Worm (Caenorhabditis elegans) whole organism, L1 larva: ENCODE data around the gene acs-11.

Source experiments
- C04F5.9 ChIP-seq: sonication (generic microtip); optimal IDR thresholded peaks from 2 replicates; lab custom pipeline; 2016; ENCODE audit warnings: missing genetic modification characterization, missing compliant biosample characterization
- C34B4.2 ChIP-seq: sonication (generic microtip); optimal IDR thresholded peaks from 2 replicates; lab custom pipeline; 2017; ENCODE audit warnings: mild to moderate bottlenecking, missing genetic modification characterization, missing compliant biosample characterization
- alr-1 ChIP-seq: fragments of 200-800 bp; sonication (Bioruptor generic); optimal IDR thresholded peaks from 2 replicates; lab custom pipeline; 2018; ENCODE audit warnings: borderline replicate concordance, mild to moderate bottlenecking, missing genetic modification characterization, missing compliant biosample characterization
- blmp-1 ChIP-seq: fragments of 150-350 bp; optimal IDR thresholded peaks from 2 replicates; lab custom pipeline; 2014; ENCODE audit warnings: missing biosample characterization, missing genetic modification characterization
- ceh-63 ChIP-seq: fragments of 200-800 bp; sonication (Bioruptor generic); optimal IDR thresholded peaks from 2 replicates; lab custom pipeline; 2018; ENCODE audit warnings: mild to moderate bottlenecking, missing genetic modification characterization, missing compliant biosample characterization
- ceh-88 ChIP-seq: fragments of 200-800 bp; sonication (Bioruptor generic); IDR thresholded peaks from 2 replicates; pipeline ENCODE4 v1.3.6; 2022; ENCODE audit warnings: missing genetic modification characterization, missing compliant biosample characterization
- ceh-90 ChIP-seq: sonication (generic microtip); optimal IDR thresholded peaks from 2 replicates; lab custom pipeline; 2016; ENCODE audit warnings: missing genetic modification characterization, missing compliant biosample characterization
- ces-1 ChIP-seq: fragments of 150-350 bp; optimal IDR thresholded peaks from 2 replicates; lab custom pipeline; 2014; ENCODE audit warnings: missing biosample characterization, missing genetic modification reagents, missing genetic modification characterization
- dpl-1 ChIP-seq, 3 experiments: fragments of 150-350 bp in 2 of 3; sonication (generic microtip) in 1 of 3; optimal IDR thresholded peaks; 2 replicates each; lab custom pipeline; 2014 to 2017; ENCODE audit warnings: missing biosample characterization in 3 of 3, missing genetic modification characterization in 3 of 3, missing genetic modification reagents in 3 of 3
- dsc-1 ChIP-seq: sonication (generic microtip); optimal IDR thresholded peaks from 2 replicates; lab custom pipeline; 2016; ENCODE audit warnings: mild to moderate bottlenecking, missing genetic modification characterization, missing compliant biosample characterization
- efl-1 ChIP-seq, 4 experiments: fragments of 150-350 bp; optimal IDR thresholded peaks in 3 of 4; peaks in 1 of 4; 1 replicate in 1 of 4; 2 replicates in 3 of 4; lab custom pipeline; 2014; ENCODE audit warnings: missing biosample characterization in 2 of 4, missing genetic modification characterization in 2 of 4, missing genetic modification reagents in 2 of 4
- egl-13 ChIP-seq: sonication (generic microtip); optimal IDR thresholded peaks from 2 replicates; lab custom pipeline; 2016; ENCODE audit warnings: missing genotype, missing genetic modification reagents, missing genetic modification characterization, missing compliant biosample characterization
- egl-27 ChIP-seq, 2 experiments: fragments of 150-350 bp in 1 of 2; sonication (generic microtip); optimal IDR thresholded peaks; 3 replicates each; lab custom pipeline; 2017 to 2018; ENCODE audit warnings: missing biosample characterization in 2 of 2, missing genetic modification characterization in 2 of 2, missing genetic modification reagents in 2 of 2
- elt-3 ChIP-seq, 6 experiments: fragments of 150-350 bp in 1 of 6; sonication (generic microtip); optimal IDR thresholded peaks; 2 replicates each; lab custom pipeline; 2017 to 2018; ENCODE audit warnings: missing biosample characterization in 6 of 6, missing genetic modification characterization in 6 of 6, inconsistent platforms in 1 of 6
- grh-1 ChIP-seq: fragments of 200-800 bp; sonication (Bioruptor generic); IDR thresholded peaks from 2 replicates; pipeline ENCODE4 v1.3.6; 2022; ENCODE audit warnings: missing genetic modification reagents, missing genetic modification characterization, missing compliant biosample characterization
- hlh-17 ChIP-seq: fragments of 200-800 bp; sonication (Bioruptor generic); optimal IDR thresholded peaks from 2 replicates; lab custom pipeline; 2018; ENCODE audit warnings: missing genetic modification characterization, mild to moderate bottlenecking, missing compliant biosample characterization, moderate library complexity, borderline replicate concordance
- irx-1 ChIP-seq: sonication (generic microtip); optimal IDR thresholded peaks from 2 replicates; lab custom pipeline; 2016; ENCODE audit warnings: missing genetic modification characterization, missing compliant biosample characterization
- isw-1 ChIP-seq: fragments of 200-800 bp; sonication (Bioruptor generic); IDR thresholded peaks from 2 replicates; pipeline ENCODE4 v1.3.6; 2022; ENCODE audit warnings: missing genetic modification characterization, missing compliant biosample characterization
- jun-1 ChIP-seq: fragments of 150-350 bp; optimal IDR thresholded peaks from 2 replicates; lab custom pipeline; 2014; ENCODE audit warnings: missing biosample characterization, missing genetic modification reagents, missing genetic modification characterization
- lin-14 ChIP-seq: fragments of 200-800 bp; sonication (Bioruptor generic); optimal IDR thresholded peaks from 2 replicates; lab custom pipeline; 2018; ENCODE audit warnings: mild to moderate bottlenecking, missing genetic modification characterization, moderate library complexity, missing compliant biosample characterization
- lin-35 ChIP-seq, 2 experiments: fragments of 150-350 bp; optimal IDR thresholded peaks; 2 replicates each; lab custom pipeline; 2014; ENCODE audit warnings: missing biosample characterization in 2 of 2, missing genetic modification characterization in 2 of 2, missing genetic modification reagents in 2 of 2
- lin-39 ChIP-seq: fragments of 150-350 bp; optimal IDR thresholded peaks from 2 replicates; lab custom pipeline; 2014; ENCODE audit warnings: missing biosample characterization, missing genetic modification reagents, missing genetic modification characterization
- lsy-2 ChIP-seq, 2 experiments: fragments of 150-350 bp; optimal IDR thresholded peaks; 2 replicates each; lab custom pipeline; 2014; ENCODE audit warnings: missing biosample characterization in 2 of 2, missing genetic modification characterization in 2 of 2
- mdl-1 ChIP-seq, 2 experiments: fragments of 150-350 bp; optimal IDR thresholded peaks; 2 replicates each; lab custom pipeline; 2014 to 2017; ENCODE audit warnings: missing biosample characterization in 2 of 2, missing genetic modification characterization in 2 of 2, inconsistent platforms in 1 of 2
- mef-2 ChIP-seq: fragments of 150-350 bp; optimal IDR thresholded peaks from 2 replicates; lab custom pipeline; 2014; ENCODE audit warnings: missing biosample characterization, missing genetic modification characterization
- nhr-11 ChIP-seq: fragments of 150-350 bp; optimal IDR thresholded peaks from 2 replicates; lab custom pipeline; 2014; ENCODE audit warnings: missing biosample characterization, missing genetic modification characterization
- nhr-19 ChIP-seq: fragments of 200-800 bp; sonication (Bioruptor generic); conservative IDR thresholded peaks from 2 replicates; pipeline ENCODE4 v1.3.6; 2022; ENCODE audit warnings: missing genetic modification characterization, missing compliant biosample characterization
- nhr-20 ChIP-seq: sonication (generic microtip); optimal IDR thresholded peaks from 2 replicates; lab custom pipeline; 2016; ENCODE audit warnings: mild to moderate bottlenecking, missing genetic modification characterization, missing compliant biosample characterization
- nhr-237 ChIP-seq: fragments of 150-350 bp; optimal IDR thresholded peaks from 2 replicates; lab custom pipeline; 2014; ENCODE audit warnings: missing biosample characterization, missing genetic modification characterization
- nhr-47 ChIP-seq: sonication (generic microtip); optimal IDR thresholded peaks from 2 replicates; lab custom pipeline; 2016; ENCODE audit warnings: mild to moderate bottlenecking, missing genetic modification characterization, moderate library complexity, missing compliant biosample characterization
- nhr-71 ChIP-seq: sonication (generic microtip); optimal IDR thresholded peaks from 2 replicates; lab custom pipeline; 2016; ENCODE audit warnings: mild to moderate bottlenecking, missing genetic modification characterization, moderate library complexity, missing compliant biosample characterization
- nhr-77 ChIP-seq: fragments of 150-350 bp; optimal IDR thresholded peaks from 2 replicates; lab custom pipeline; 2014; ENCODE audit warnings: missing biosample characterization, missing genetic modification characterization
- nhr-85 ChIP-seq: sonication (generic microtip); peaks from one replicate; lab custom pipeline; 2016; ENCODE audit warnings: missing genetic modification characterization, inconsistent platforms, missing compliant biosample characterization
- nhr-90 ChIP-seq: sonication (generic microtip); optimal IDR thresholded peaks from 2 replicates; lab custom pipeline; 2016; ENCODE audit warnings: mild to moderate bottlenecking, missing genetic modification characterization, missing compliant biosample characterization; ENCODE audit not compliant: poor library complexity
- rnt-1 ChIP-seq: sonication (generic microtip); optimal IDR thresholded peaks from 2 replicates; lab custom pipeline; 2016; ENCODE audit warnings: mild to moderate bottlenecking, missing genetic modification characterization, moderate library complexity, missing compliant biosample characterization
- snu-23 ChIP-seq: sonication (generic microtip); optimal IDR thresholded peaks from 2 replicates; lab custom pipeline; 2016; ENCODE audit warnings: missing genetic modification characterization, missing compliant biosample characterization
- sox-4 ChIP-seq: sonication (generic microtip); optimal IDR thresholded peaks from 2 replicates; lab custom pipeline; 2016; ENCODE audit warnings: missing genetic modification characterization, missing compliant biosample characterization
- sptf-1 ChIP-seq: fragments of 150-350 bp; optimal IDR thresholded peaks from 2 replicates; lab custom pipeline; 2014; ENCODE audit warnings: missing biosample characterization, missing genetic modification characterization
- swsn-7 ChIP-seq: sonication (generic microtip); optimal IDR thresholded peaks from 2 replicates; lab custom pipeline; 2016; ENCODE audit warnings: missing genetic modification characterization, missing compliant biosample characterization
- tbx-2 ChIP-seq: sonication (generic microtip); optimal IDR thresholded peaks from 2 replicates; lab custom pipeline; 2016; ENCODE audit warnings: missing genetic modification characterization, missing compliant biosample characterization
- unc-130 ChIP-seq: fragments of 150-350 bp; optimal IDR thresholded peaks from 2 replicates; lab custom pipeline; 2017; ENCODE audit warnings: missing biosample characterization, missing genetic modification characterization, inconsistent platforms
- unc-30 ChIP-seq: sonication (generic microtip); optimal IDR thresholded peaks from 2 replicates; lab custom pipeline; 2017; ENCODE audit warnings: missing biosample characterization, missing genetic modification characterization
- unc-62 ChIP-seq: fragments of 150-350 bp; optimal IDR thresholded peaks from 2 replicates; lab custom pipeline; 2014; ENCODE audit warnings: missing biosample characterization, missing genetic modification reagents, missing genetic modification characterization
- xbp-1 ChIP-seq: sonication (generic microtip); optimal IDR thresholded peaks from 2 replicates; lab custom pipeline; 2016; ENCODE audit warnings: missing genetic modification characterization, missing compliant biosample characterization
- zip-4 ChIP-seq: fragments of 200-800 bp; sonication (Bioruptor generic); optimal IDR thresholded peaks from 2 replicates; lab custom pipeline; 2018; ENCODE audit warnings: mild to moderate bottlenecking, missing genetic modification characterization, moderate library complexity, missing compliant biosample characterization
- ztf-11 ChIP-seq, 2 experiments: sonication (generic microtip); optimal IDR thresholded peaks; 2 replicates each; lab custom pipeline; 2016 to 2017; ENCODE audit warnings: missing genetic modification characterization in 2 of 2, missing biosample characterization in 1 of 2, missing compliant biosample characterization in 1 of 2

acs-11 gene

ce11 chrII:4739984-4740462 lies 1.9 kb upstream of the acs-11 start, which contains the start of gene eas-1 (continued):
- TF ChIP-seq C04F5.9 (tag; lab: Kevin White, UChicago) (peak; percentile 78), jun-1 (tag; lab: Kevin White, UChicago) (peak; percentile 73), ceh-90 (tag; lab: Kevin White, UChicago) (peak; percentile 93), unc-30 (no peak), unc-62 (GFP tag; lab: Kevin White, UChicago) (no peak), swsn-7 (tag; lab: Kevin White, UChicago) (peak; percentile 79)

ce11 chrII:4745281-4745680 lies 3.3 kb downstream of the acs-11 start:
- TF ChIP-seq snu-23 (GFP tag; lab: Kevin White, UChicago) (peak; percentile 71), unc-30 (no peak), lsy-2 (tag; optimal IDR thresholded peaks at IDR 0.05; lab: Kevin White, UChicago) (peak in 1 of 2 experiments; percentile 38), nhr-11 (tag; lab: Kevin White, UChicago) (peak; percentile 38), unc-130 (tag; lab: Kevin White, UChicago) (peak; percentile 84), C34B4.2 (tag; lab: Kevin White, UChicago) (no peak), elt-3 (tag; optimal IDR thresholded peaks at IDR 0.05; lab: Kevin White, UChicago) (peak; percentile 4 to 98 (median 80)), xbp-1 (tag; lab: Kevin White, UChicago) (no peak), nhr-19 (peak; percentile 55), nhr-20 (peak; percentile 82), efl-1 (optimal IDR thresholded peaks at IDR 0.05; lab: Kevin White, UChicago) (peak in 1 of 2 experiments; percentile 8), efl-1 (GFP tag; optimal IDR thresholded peaks at IDR 0.05 in 1 of 2; lab: Kevin White, UChicago) (peak in 1 of 2 experiments; percentile 68), nhr-90 (peak; percentile 79), sox-4 (tag; lab: Kevin White, UChicago) (no peak), swsn-7 (tag; lab: Kevin White, UChicago) (no peak), lin-14 (GFP tag; lab: Kevin White, UChicago) (peak; percentile 68), irx-1 (tag; lab: Kevin White, UChicago) (no peak), nhr-47 (tag; lab: Kevin White, UChicago) (peak; percentile 47), grh-1 (GFP tag; lab: Robert Waterston, UW) (peak; percentile 73), nhr-85 (tag; lab: Kevin White, UChicago) (peak; percentile 96), tbx-2 (tag; lab: Kevin White, UChicago) (peak; percentile 63), rnt-1 (tag; lab: Kevin White, UChicago) (no peak), mdl-1 (tag; optimal IDR thresholded peaks at IDR 0.05; lab: Kevin White, UChicago) (peak in 1 of 2 experiments; percentile 12), nhr-71 (tag; lab: Kevin White, UChicago) (peak; percentile 79), nhr-77 (tag; lab: Kevin White, UChicago) (no peak), dpl-1 (GFP tag; optimal IDR thresholded peaks at IDR 0.05; lab: Kevin White, UChicago) (peak in 1 of 3 experiments; percentile 22), blmp-1 (peak; percentile 95), lin-35 (GFP tag; optimal IDR thresholded peaks at IDR 0.05; lab: Kevin White, UChicago) (peak in 1 of 2 experiments; percentile 55)

- TF ChIP-seq jun-1 (tag; lab: Kevin White, UChicago) (no peak), mef-2 (no peak), ceh-88 (GFP tag; lab: Robert Waterston, UW) (no peak), dsc-1 (tag; lab: Kevin White, UChicago) (no peak), blmp-1 (peak; percentile 32), elt-3 (tag; optimal IDR thresholded peaks at IDR 0.05; lab: Kevin White, UChicago) (peak in 2 of 6 experiments; percentile 13 to 55), mdl-1 (tag; optimal IDR thresholded peaks at IDR 0.05; lab: Kevin White, UChicago) (peak in 1 of 2 experiments; percentile 44), zip-4 (GFP tag; lab: Kevin White, UChicago) (no peak), alr-1 (no peak), egl-13 (tag; lab: Kevin White, UChicago) (no peak), ztf-11 (tag; optimal IDR thresholded peaks at IDR 0.05; lab: Kevin White, UChicago) (no peak), tbx-2 (tag; lab: Kevin White, UChicago) (no peak), nhr-20 (peak; percentile 24), isw-1 (GFP tag; lab: Robert Waterston, UW) (no peak), C34B4.2 (tag; lab: Kevin White, UChicago) (no peak), egl-27 (tag; optimal IDR thresholded peaks at IDR 0.05; lab: Kevin White, UChicago) (no peak), sptf-1 (tag; lab: Kevin White, UChicago) (no peak), lin-39 (no peak), nhr-11 (tag; lab: Kevin White, UChicago) (no peak), ceh-63 (GFP tag; lab: Kevin White, UChicago) (no peak), rnt-1 (tag; lab: Kevin White, UChicago) (no peak), nhr-237 (tag; lab: Kevin White, UChicago) (no peak), nhr-19 (peak; percentile 40), lin-14 (GFP tag; lab: Kevin White, UChicago) (peak; percentile 19), ces-1 (GFP tag; lab: Kevin White, UChicago) (no peak), lin-35 (GFP tag; optimal IDR thresholded peaks at IDR 0.05; lab: Kevin White, UChicago) (peak in 1 of 2 experiments; percentile 8), hlh-17 (GFP tag; lab: Kevin White, UChicago) (no peak)
Measured at ce11 chrII:4747063-4747462, 5.1 kb downstream of the acs-11 start.
